Worm (Caenorhabditis elegans): ENCODE measurements around the gene C16C4.18.

- TF ChIP-seq unc-62 (GFP tag; optimal IDR thresholded peaks at IDR 0.05) (no peak), madf-8 (GFP tag; conservative IDR thresholded peaks at IDR 0.05) (no peak), ZK185.1 (tag; optimal IDR thresholded peaks at IDR 0.05; ENCODE audit: poor library complexity, severe bottlenecking) (no peak), F49E8.2 (tag; optimal IDR thresholded peaks at IDR 0.05; ENCODE audit: insufficient read depth) (no peak), attf-3 (GFP tag; conservative IDR thresholded peaks at IDR 0.05) (no peak), dpl-1 (GFP tag; optimal IDR thresholded peaks at IDR 0.05) (no peak), sdz-38 (tag; optimal IDR thresholded peaks at IDR 0.05) (no peak), hlh-12 (tag; optimal IDR thresholded peaks at IDR 0.05) (no peak), ama-1 (optimal IDR thresholded peaks at IDR 0.05) (no peak), ama-1 (GFP tag; optimal IDR thresholded peaks at IDR 0.05) (no peak), nhr-80 (tag; optimal IDR thresholded peaks at IDR 0.05) (no peak), nhr-90 (tag; optimal IDR thresholded peaks at IDR 0.05) (no peak), bed-2 (GFP tag; IDR thresholded peaks at IDR 0.05) (no peak), lin-35 (GFP tag; optimal IDR thresholded peaks at IDR 0.05) (no peak), efl-1 (GFP tag; optimal IDR thresholded peaks at IDR 0.05) (no peak)
Measured at ce11 chrII:1820774-1821173, 40.4 kb downstream of the C16C4.18 start, which contains the start of gene fbxa-3.
